Worm (Caenorhabditis elegans) whole organism, L4 larva: Measurements from ENCODE around the gene T01G5.6.

Source experiments
- F44E2.7 ChIP-seq: fragments of 200-800 bp; sonication (Bioruptor generic); IDR thresholded peaks from 2 replicates; pipeline ENCODE4 v2.1.2; 2022; ENCODE audit warnings: missing genetic modification characterization, missing compliant biosample characterization
- F49E8.2 ChIP-seq: sonication (generic microtip); optimal IDR thresholded peaks from 2 replicates; lab custom pipeline; 2016; ENCODE audit warnings: missing compliant biosample characterization, mild to moderate bottlenecking, missing genetic modification characterization, borderline replicate concordance
- Y105C5A.15 ChIP-seq: fragments of 200-800 bp; sonication (Bioruptor generic); IDR thresholded peaks from 2 replicates; pipeline ENCODE4 v1.3.6; 2022; ENCODE audit warnings: missing genetic modification characterization, missing compliant biosample characterization
- Y5F2A.4 ChIP-seq: fragments of 200-800 bp; sonication (Bioruptor generic); optimal IDR thresholded peaks from 2 replicates; lab custom pipeline; 2018; ENCODE audit warnings: mild to moderate bottlenecking, missing genetic modification characterization, missing compliant biosample characterization
- Y75B8A.6 ChIP-seq: fragments of 200-800 bp; sonication (Bioruptor generic); IDR thresholded peaks from 2 replicates; pipeline ENCODE4 v1.3.6; 2022; ENCODE audit warnings: missing genetic modification reagents, missing genetic modification characterization, missing compliant biosample characterization
- ZK546.5 ChIP-seq, 2 experiments: sonication (generic microtip); optimal IDR thresholded peaks; 2 replicates each; lab custom pipeline; 2017; ENCODE audit warnings: missing biosample characterization in 2 of 2, missing genetic modification characterization in 2 of 2
- aha-1 ChIP-seq: fragments of 150-350 bp; peaks from one replicate; lab custom pipeline; 2014; ENCODE audit warnings: missing biosample characterization, missing genetic modification characterization
- aly-2 ChIP-seq: sonication (generic microtip); optimal IDR thresholded peaks from 2 replicates; lab custom pipeline; 2018; ENCODE audit warnings: missing biosample characterization, missing genetic modification characterization
- ceh-20 ChIP-seq: fragments of 200-800 bp; sonication (Bioruptor generic); IDR thresholded peaks from 2 replicates; pipeline ENCODE4 v1.3.6; 2022; ENCODE audit warnings: missing genetic modification reagents, missing genetic modification characterization, missing compliant biosample characterization
- ceh-28 ChIP-seq: fragments of 150-350 bp; optimal IDR thresholded peaks from 2 replicates; lab custom pipeline; 2014; ENCODE audit warnings: missing biosample characterization, missing genetic modification reagents, missing genetic modification characterization
- ces-1 ChIP-seq: fragments of 150-350 bp; sonication (generic microtip); optimal IDR thresholded peaks from 4 replicates; lab custom pipeline; 2014; ENCODE audit warnings: missing biosample characterization, missing genetic modification reagents, missing genetic modification characterization
- ctbp-1 ChIP-seq: fragments of 200-800 bp; sonication (Bioruptor generic); IDR thresholded peaks from 2 replicates; pipeline ENCODE4 v1.3.6; 2022; ENCODE audit warnings: missing genetic modification reagents, missing genetic modification characterization, missing compliant biosample characterization
- daf-16 ChIP-seq, 3 experiments: sonication (generic microtip); optimal IDR thresholded peaks; 2 replicates each; lab custom pipeline; 2016 to 2017; ENCODE audit warnings: missing genetic modification characterization in 3 of 3, missing genetic modification reagents in 3 of 3, mild to moderate bottlenecking in 2 of 3, missing compliant biosample characterization in 2 of 3, missing biosample characterization in 1 of 3, moderate library complexity in 1 of 3
- daf-19 ChIP-seq: fragments of 200-800 bp; sonication (Bioruptor generic); conservative IDR thresholded peaks from 2 replicates; pipeline ENCODE4 v1.3.6; 2022; ENCODE audit warnings: missing genetic modification characterization, missing compliant biosample characterization
- dmd-8 ChIP-seq: fragments of 200-800 bp; sonication (Bioruptor generic); IDR thresholded peaks from 2 replicates; pipeline ENCODE4 v1.3.6; 2022; ENCODE audit warnings: missing genetic modification characterization, missing compliant biosample characterization
- dmd-9 ChIP-seq: fragments of 200-800 bp; sonication (Bioruptor generic); IDR thresholded peaks from 2 replicates; pipeline ENCODE4 v1.3.6; 2022; ENCODE audit warnings: missing genetic modification reagents, missing genetic modification characterization, missing compliant biosample characterization
- duxl-1 ChIP-seq: sonication (generic microtip); optimal IDR thresholded peaks from 2 replicates; lab custom pipeline; 2016; ENCODE audit warnings: mild to moderate bottlenecking, missing genetic modification characterization, moderate library complexity, missing compliant biosample characterization; ENCODE audit not compliant: poor library complexity
- dve-1 ChIP-seq: sonication (generic microtip); optimal IDR thresholded peaks from 2 replicates; lab custom pipeline; 2017; ENCODE audit warnings: antibody characterized with exemption, mild to moderate bottlenecking, missing genetic modification characterization, missing compliant biosample characterization; ENCODE audit not compliant: insufficient read depth
- egl-43 ChIP-seq: fragments of 200-800 bp; sonication (Bioruptor generic); IDR thresholded peaks from 2 replicates; pipeline ENCODE4 v1.3.6; 2022; ENCODE audit warnings: missing genetic modification reagents, missing genetic modification characterization, missing compliant biosample characterization
- fkh-10 ChIP-seq: fragments of 150-350 bp; optimal IDR thresholded peaks from 2 replicates; lab custom pipeline; 2014; ENCODE audit warnings: missing biosample characterization, missing genetic modification reagents, missing genetic modification characterization
- hlh-11 ChIP-seq: fragments of 200-800 bp; sonication (Bioruptor generic); optimal IDR thresholded peaks from 2 replicates; lab custom pipeline; 2018; ENCODE audit warnings: mild to moderate bottlenecking, missing genetic modification characterization, missing compliant biosample characterization
- hlh-30 ChIP-seq: sonication (generic microtip); optimal IDR thresholded peaks from 2 replicates; lab custom pipeline; 2017; ENCODE audit warnings: antibody characterized with exemption, mild to moderate bottlenecking, missing genetic modification characterization, missing compliant biosample characterization; ENCODE audit not compliant: insufficient read depth
- jun-1 ChIP-seq: fragments of 150-350 bp; optimal IDR thresholded peaks from 2 replicates; lab custom pipeline; 2014; ENCODE audit warnings: missing biosample characterization, missing genetic modification reagents, missing genetic modification characterization
- lim-7 ChIP-seq: fragments of 200-800 bp; sonication (Bioruptor generic); IDR thresholded peaks from 2 replicates; pipeline ENCODE4 v1.3.6; 2022; ENCODE audit warnings: missing genetic modification characterization, missing compliant biosample characterization
- lin-1 ChIP-seq: fragments of 200-800 bp; sonication (Bioruptor generic); IDR thresholded peaks from 2 replicates; pipeline ENCODE4 v1.3.6; 2022; ENCODE audit warnings: missing genetic modification reagents, missing genetic modification characterization, missing compliant biosample characterization
- lin-13 ChIP-seq: fragments of 150-350 bp; optimal IDR thresholded peaks from 2 replicates; lab custom pipeline; 2014; ENCODE audit warnings: missing biosample characterization, missing genetic modification reagents, missing genetic modification characterization
- lin-15B ChIP-seq: fragments of 150-350 bp; sonication (generic microtip); optimal IDR thresholded peaks from 3 replicates; lab custom pipeline; 2014; ENCODE audit warnings: missing biosample characterization, missing genetic modification characterization
- lin-29 ChIP-seq: fragments of 200-800 bp; sonication (Bioruptor generic); IDR thresholded peaks from 2 replicates; pipeline ENCODE4 v1.3.6; 2022; ENCODE audit warnings: missing genetic modification reagents, missing genetic modification characterization, missing compliant biosample characterization
- lin-38 ChIP-seq: fragments of 200-800 bp; sonication (Bioruptor generic); IDR thresholded peaks from 2 replicates; pipeline ENCODE4 v1.3.6; 2022; ENCODE audit warnings: missing genetic modification reagents, missing genetic modification characterization, missing compliant biosample characterization
- madf-5 ChIP-seq, 2 experiments: fragments of 200-800 bp; sonication (Bioruptor generic); IDR thresholded peaks; 2 replicates each; pipeline ENCODE4 v1.3.6; 2022; ENCODE audit warnings: missing compliant biosample characterization in 2 of 2, missing genetic modification characterization in 2 of 2
- mdl-1 ChIP-seq, 2 experiments: fragments of 150-350 bp in 1 of 2; sonication (generic microtip) in 1 of 2; optimal IDR thresholded peaks; 2 replicates each; lab custom pipeline; 2014 to 2017; ENCODE audit warnings: missing biosample characterization in 2 of 2, missing genetic modification characterization in 2 of 2
- mep-1 ChIP-seq: fragments of 150-350 bp; sonication (generic microtip); optimal IDR thresholded peaks from 3 replicates; lab custom pipeline; 2014; ENCODE audit warnings: missing biosample characterization, missing genetic modification characterization
- mxl-3 ChIP-seq: fragments of 200-800 bp; sonication (Bioruptor generic); optimal IDR thresholded peaks from 2 replicates; lab custom pipeline; 2018; ENCODE audit warnings: mild to moderate bottlenecking, missing genetic modification characterization, missing compliant biosample characterization
- nhr-111 ChIP-seq: fragments of 200-800 bp; sonication (Bioruptor generic); optimal IDR thresholded peaks from 2 replicates; lab custom pipeline; 2018; ENCODE audit warnings: mild to moderate bottlenecking, missing genetic modification characterization, missing compliant biosample characterization
- nhr-237 ChIP-seq: sonication (generic microtip); optimal IDR thresholded peaks from 2 replicates; lab custom pipeline; 2017; ENCODE audit warnings: missing biosample characterization, missing genetic modification characterization
- nhr-28 ChIP-seq: fragments of 150-350 bp; optimal IDR thresholded peaks from 2 replicates; lab custom pipeline; 2014; ENCODE audit warnings: missing biosample characterization, missing genetic modification characterization
- nhr-41 ChIP-seq: fragments of 200-800 bp; sonication (Bioruptor generic); IDR thresholded peaks from 2 replicates; pipeline ENCODE4 v1.3.6; 2022; ENCODE audit warnings: missing genetic modification reagents, missing genetic modification characterization, missing compliant biosample characterization
- pha-4 ChIP-seq, 2 experiments: fragments of 150-350 bp in 1 of 2; fragments of 200-800 bp in 1 of 2; sonication (Bioruptor generic) in 1 of 2; IDR thresholded peaks in 1 of 2; optimal IDR thresholded peaks in 1 of 2; 2 replicates each; pipeline versions ENCODE4 v1.3.6 to Lab custom; 2014 to 2022; ENCODE audit warnings: missing genetic modification characterization in 2 of 2, missing genetic modification reagents in 2 of 2, missing biosample characterization in 1 of 2, missing compliant biosample characterization in 1 of 2
- php-3 ChIP-seq: fragments of 200-800 bp; sonication (Bioruptor generic); IDR thresholded peaks from 2 replicates; pipeline ENCODE4 v1.3.6; 2022; ENCODE audit warnings: missing genetic modification reagents, missing genetic modification characterization, missing compliant biosample characterization
- rbr-2 ChIP-seq: sonication (generic microtip); optimal IDR thresholded peaks from 2 replicates; lab custom pipeline; 2016; ENCODE audit warnings: missing genotype, missing genetic modification characterization, missing compliant biosample characterization
- set-16 ChIP-seq: fragments of 200-800 bp; sonication (Bioruptor generic); IDR thresholded peaks from 2 replicates; pipeline ENCODE4 v1.3.6; 2022; ENCODE audit warnings: missing genetic modification reagents, missing genetic modification characterization, missing compliant biosample characterization
- skn-1 ChIP-seq: fragments of 150-350 bp; optimal IDR thresholded peaks from 2 replicates; lab custom pipeline; 2014; ENCODE audit warnings: missing biosample characterization, missing genetic modification characterization
- snpc-1.2 ChIP-seq: fragments of 200-800 bp; sonication (Bioruptor generic); IDR thresholded peaks from 2 replicates; pipeline ENCODE4 v1.3.6; 2022; ENCODE audit warnings: missing genetic modification reagents, missing genetic modification characterization, missing compliant biosample characterization
- spr-1 ChIP-seq: sonication (generic microtip); optimal IDR thresholded peaks from 2 replicates; lab custom pipeline; 2016; ENCODE audit warnings: mild to moderate bottlenecking, missing genetic modification characterization, missing compliant biosample characterization
- spr-3 ChIP-seq: fragments of 200-800 bp; sonication (Bioruptor generic); optimal IDR thresholded peaks from 2 replicates; lab custom pipeline; 2018; ENCODE audit warnings: mild to moderate bottlenecking, missing genetic modification characterization, missing compliant biosample characterization
- tag-97 ChIP-seq: fragments of 200-800 bp; sonication (Bioruptor generic); IDR thresholded peaks from 2 replicates; pipeline ENCODE4 v1.3.6; 2022; ENCODE audit warnings: missing genetic modification characterization, missing compliant biosample characterization
- unc-39 ChIP-seq: sonication (generic microtip); optimal IDR thresholded peaks from 2 replicates; lab custom pipeline; 2017; ENCODE audit warnings: missing biosample characterization, missing genetic modification characterization
- vab-7 ChIP-seq: fragments of 200-800 bp; sonication (Bioruptor generic); IDR thresholded peaks from 2 replicates; pipeline ENCODE4 v1.3.6; 2022; ENCODE audit warnings: missing genetic modification reagents, missing genetic modification characterization, missing compliant biosample characterization
- zag-1 ChIP-seq: fragments of 150-350 bp; optimal IDR thresholded peaks from 2 replicates; lab custom pipeline; 2014; ENCODE audit warnings: missing biosample characterization, missing genetic modification characterization
- zip-11 ChIP-seq: fragments of 200-800 bp; sonication (Bioruptor generic); IDR thresholded peaks from 2 replicates; pipeline ENCODE4 v1.3.6; 2022; ENCODE audit warnings: missing genetic modification characterization, missing compliant biosample characterization

T01G5.6 gene

ce11 chrV:15085335-15085800, 28.5 kb downstream of the T01G5.6 start, which contains the start of the genes ahsa-1 and C01G10.7 (continued):
- TF ChIP-seq unc-39 (no peak), F49E8.2 (tag; lab: Kevin White, UChicago) (peak; percentile 56), lim-7 (no peak), dmd-8 (no peak), Y75B8A.6 (GFP tag; lab: Robert Waterston, UW) (no peak), lin-29 (GFP tag; lab: Robert Waterston, UW) (no peak), daf-16 (GFP tag; optimal IDR thresholded peaks at IDR 0.05; lab: Kevin White, UChicago) (peak in 1 of 2 experiments; percentile 72), daf-16 (tag; optimal IDR thresholded peaks at IDR 0.05; lab: Kevin White, UChicago) (no peak), hlh-30 (no peak), ceh-28 (tag; lab: Kevin White, UChicago) (no peak), hlh-11 (peak; percentile 74), ceh-20 (GFP tag; lab: Robert Waterston, UW) (peak; percentile 67; the same call in 1 of the 2 replicates), jun-1 (tag; lab: Kevin White, UChicago) (no peak), Y105C5A.15 (GFP tag; lab: Robert Waterston, UW) (no peak), nhr-28 (tag; lab: Kevin White, UChicago) (peak; percentile 64), nhr-237 (tag; lab: Kevin White, UChicago) (no peak), zag-1 (tag; lab: Kevin White, UChicago) (no peak), F44E2.7 (GFP tag; lab: Robert Waterston, UW) (no peak), Y5F2A.4 (GFP tag; lab: Kevin White, UChicago) (no peak), dmd-9 (GFP tag; lab: Robert Waterston, UW) (peak; percentile 86), ZK546.5 (tag; optimal IDR thresholded peaks at IDR 0.05; lab: Kevin White, UChicago) (no peak), spr-3 (GFP tag; lab: Kevin White, UChicago) (no peak), nhr-111 (no peak), lin-15B (tag; lab: Kevin White, UChicago) (peak; percentile 91), mdl-1 (tag; optimal IDR thresholded peaks at IDR 0.05; lab: Kevin White, UChicago) (peak in 1 of 2 experiments; percentile 13), mep-1 (tag; lab: Kevin White, UChicago) (no peak), lin-38 (GFP tag; lab: Robert Waterston, UW) (peak; percentile 99), lin-13 (GFP tag; lab: Kevin White, UChicago) (peak; percentile 86), ces-1 (GFP tag; lab: Kevin White, UChicago) (peak; percentile 60), aly-2 (no peak), rbr-2 (peak; percentile 87), nhr-41 (no peak), duxl-1 (peak; percentile 72), mxl-3 (peak; percentile 19), tag-97 (0 out of 2 replicates have a peak, but pooled peaks have one; percentile 12), set-16 (no peak), dve-1 (tag; lab: Kevin White, UChicago) (no peak), spr-1 (tag; lab: Kevin White, UChicago) (peak; percentile 46), aha-1 (tag; lab: Kevin White, UChicago) (peak; percentile 98), php-3 (no peak), vab-7 (GFP tag; lab: Robert Waterston, UW) (peak; percentile 49; the same call in 1 of the 2 replicates), skn-1 (tag; lab: Kevin White, UChicago) (no peak), madf-5 (GFP tag; IDR thresholded peaks at IDR 0.05; lab: Robert Waterston, UW) (peak; percentile 45 to 64; a peak in 2 of 4 replicates), daf-19 (no peak), lin-1 (no peak), ctbp-1 (GFP tag; lab: Robert Waterston, UW) (no peak), snpc-1.2 (GFP tag; lab: Robert Waterston, UW) (no peak), egl-43 (no peak), pha-4 (GFP tag; IDR thresholded peaks at IDR 0.05; lab: Robert Waterston, UW) (peak; percentile 54; the same call in 1 of the 2 replicates), pha-4 (tag; optimal IDR thresholded peaks at IDR 0.05; lab: Kevin White, UChicago) (peak; percentile 97), zip-11 (GFP tag; lab: Robert Waterston, UW) (no peak), fkh-10 (peak; percentile 80)
